Fruit fly (Drosophila melanogaster): ENCODE results near the gene Gbeta13F.
A peak's percentile ranks its signal among the peaks of the same experiment; 100 is the strongest.

The Gbeta13F gene

DNA sequence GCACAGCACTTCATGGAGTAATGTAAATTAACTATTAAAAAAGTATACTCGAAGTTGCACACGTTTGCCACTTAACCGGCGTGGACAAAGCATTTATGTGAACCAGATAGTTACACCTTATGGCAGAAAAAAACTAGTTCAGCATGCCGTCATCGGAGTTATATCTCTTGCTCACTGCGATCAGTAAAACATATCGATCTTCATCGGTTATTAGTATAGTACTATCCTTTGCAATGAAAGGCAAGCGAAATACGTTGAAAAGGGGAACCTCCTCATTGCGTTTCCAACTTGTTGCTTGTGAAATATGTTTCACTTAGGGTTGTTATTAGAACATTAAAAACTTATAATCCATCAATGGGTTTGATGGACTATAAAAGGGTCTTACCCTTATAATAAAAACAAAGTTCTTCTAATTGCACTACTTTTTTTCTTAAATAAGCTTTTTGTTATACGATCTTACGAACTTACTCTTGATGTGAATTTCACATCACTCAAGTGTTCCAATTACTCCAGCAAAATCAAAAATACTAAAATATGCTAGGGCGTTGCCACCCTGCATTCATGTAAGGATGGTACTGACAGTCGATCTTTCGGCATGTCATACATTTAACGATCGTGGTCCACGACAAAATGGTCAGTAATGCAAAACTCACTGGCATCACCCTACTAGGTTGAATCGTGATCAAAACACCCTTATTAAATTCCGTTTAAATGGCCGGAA, 49.8 kb downstream of the Gbeta13F start, which contains the start of gene CycD (continued):
- TF ChIP-seq CG4707 (GFP tag; optimal IDR thresholded peaks at IDR 0.05) (no peak), CG13624 (GFP tag; optimal IDR thresholded peaks at IDR 0.05) (no peak), Aef1 (GFP tag; IDR thresholded peaks at IDR 0.05) (no peak; the same call in 2 of the 3 replicates), Rfx (GFP tag; IDR thresholded peaks at IDR 0.05) (no peak; the same call in 1 of the 2 replicates), CG7357 (GFP tag; IDR thresholded peaks at IDR 0.05) (peak; percentile 88), Myb (GFP tag; optimal IDR thresholded peaks at IDR 0.05) (peak; percentile 42), sd (tag; optimal IDR thresholded peaks at IDR 0.05) (no peak), slou (GFP tag; optimal IDR thresholded peaks at IDR 0.05) (no peak), CG1647 (GFP tag; optimal IDR thresholded peaks at IDR 0.05) (no peak), Lhr (GFP tag; optimal IDR thresholded peaks at IDR 0.05) (peak; percentile 32), YL-1 (GFP tag; optimal IDR thresholded peaks at IDR 0.05) (no peak), CG8089 (GFP tag; optimal IDR thresholded peaks at IDR 0.05) (no peak), CG30403 (GFP tag; optimal IDR thresholded peaks at IDR 0.05) (peak; percentile 32), CG42726 (GFP tag; IDR thresholded peaks at IDR 0.05; ENCODE audit: partially characterized antibody) (peak; percentile 62; the same call in 1 of the 2 replicates), CG14014 (GFP tag; IDR thresholded peaks at IDR 0.05) (0 out of 2 replicates have a peak, but pooled peaks have one; percentile 5), CG6272 (GFP tag; IDR thresholded peaks at IDR 0.05) (no peak), hb (GFP tag; IDR thresholded peaks at IDR 0.05; ENCODE audit: partially characterized antibody) (peak; percentile 67; the same call in 2 of the 3 replicates), ssp (GFP tag; IDR thresholded peaks at IDR 0.05) (peak; percentile 93), corto (GFP tag; optimal IDR thresholded peaks at IDR 0.05) (no peak), Taf1 (GFP tag; IDR thresholded peaks at IDR 0.05) (no peak), NK7.1 (GFP tag; optimal IDR thresholded peaks at IDR 0.05) (no peak), CG7963 (GFP tag; IDR thresholded peaks at IDR 0.05; ENCODE audit: partially characterized antibody) (peak; percentile 69), lmd (GFP tag; IDR thresholded peaks at IDR 0.05) (no peak; the same call in 1 of the 2 replicates), CG13424 (tag; optimal IDR thresholded peaks at IDR 0.05) (peak; percentile 55), Atf-2 (GFP tag; optimal IDR thresholded peaks at IDR 0.05) (no peak), Six4 (GFP tag; optimal IDR thresholded peaks at IDR 0.05) (no peak), chn (GFP tag; optimal IDR thresholded peaks at IDR 0.05) (no peak), dm (GFP tag; optimal IDR thresholded peaks at IDR 0.05) (peak; percentile 5), ems (GFP tag; optimal IDR thresholded peaks at IDR 0.05) (no peak), CG15514 (GFP tag; optimal IDR thresholded peaks at IDR 0.05) (peak; percentile 98), tin (GFP tag; optimal IDR thresholded peaks at IDR 0.05) (peak; percentile 26), so (GFP tag; IDR thresholded peaks at IDR 0.05) (no peak), dimm (GFP tag; IDR thresholded peaks at IDR 0.05) (no peak), sc (optimal IDR thresholded peaks at IDR 0.05) (no peak), sc (GFP tag; optimal IDR thresholded peaks at IDR 0.05) (no peak), Ptx1 (GFP tag; IDR thresholded peaks at IDR 0.05) (peak; percentile 47; the same call in 1 of the 2 replicates), stwl (tag; optimal IDR thresholded peaks at IDR 0.05) (peak; percentile 93), sob (GFP tag; IDR thresholded peaks at IDR 0.05) (0 out of 2 replicates have a peak, but pooled peaks have one; percentile 63), ro (GFP tag; IDR thresholded peaks at IDR 0.05) (no peak), chinmo (GFP tag; IDR thresholded peaks at IDR 0.05; ENCODE audit: partially characterized antibody) (0 out of 4 replicates have a peak, but pooled peaks have one; percentile 29), CG17385 (GFP tag; optimal IDR thresholded peaks at IDR 0.05) (no peak), tgo (GFP tag; IDR thresholded peaks at IDR 0.05) (peak; percentile 17; the same call in 1 of the 3 replicates), CTCF (GFP tag; optimal IDR thresholded peaks at IDR 0.05) (no peak), Sox100B (GFP tag; optimal IDR thresholded peaks at IDR 0.05) (no peak), da (GFP tag; optimal IDR thresholded peaks at IDR 0.05) (no peak), CG1792 (GFP tag; optimal IDR thresholded peaks at IDR 0.05) (peak; percentile 68), CG7928 (GFP tag; optimal IDR thresholded peaks at IDR 0.05) (no peak), CG9876 (GFP tag; optimal IDR thresholded peaks at IDR 0.05) (peak; percentile 44), gem (tag; optimal IDR thresholded peaks at IDR 0.05) (peak; percentile 62), Antp (GFP tag; optimal IDR thresholded peaks at IDR 0.05) (peak; percentile 23), CG11247 (GFP tag; IDR thresholded peaks at IDR 0.05) (0 out of 2 replicates have a peak, but pooled peaks have one; percentile 22)

Data from whole organism, embryonic.